Fruit fly (Drosophila melanogaster): Measurements from ENCODE around the gene Rbsn-5.

The Rbsn-5 gene

dm6 chr2L:8129996-8130641, 29.5 kb upstream of the Rbsn-5 start:
- no peak for TF ChIP-seq Hr96 (GFP tag; optimal IDR thresholded peaks at IDR 0.05)
- TF ChIP-seq Clk (GFP tag; optimal IDR thresholded peaks at IDR 0.05), result no peak
- no peak for TF ChIP-seq CG5204 (GFP tag; optimal IDR thresholded peaks at IDR 0.05)
- TF ChIP-seq bab1 (GFP tag; optimal IDR thresholded peaks at IDR 0.05), result no peak
- TF ChIP-seq Mnt (GFP tag; optimal IDR thresholded peaks at IDR 0.05), result no peak
- TF ChIP-seq CG33017 (tag; optimal IDR thresholded peaks at IDR 0.05), result no peak
- TF ChIP-seq cic (GFP tag; optimal IDR thresholded peaks at IDR 0.05), result no peak
- TF ChIP-seq CG12768 (GFP tag; optimal IDR thresholded peaks at IDR 0.05), result no peak
- TF ChIP-seq Crg-1 (GFP tag; optimal IDR thresholded peaks at IDR 0.05), result no peak
- no peak for TF ChIP-seq toe (GFP tag; optimal IDR thresholded peaks at IDR 0.05)
- TF ChIP-seq cnc (optimal IDR thresholded peaks at IDR 0.05), result no peak

dm6 chr2L:8130729-8131128, 28.9 kb upstream of the Rbsn-5 start:
- no peak for TF ChIP-seq CG7045 (GFP tag; optimal IDR thresholded peaks at IDR 0.05)
- TF ChIP-seq CG14711 (tag; optimal IDR thresholded peaks at IDR 0.05), result peak; percentile 4
- TF ChIP-seq Mnt (GFP tag; optimal IDR thresholded peaks at IDR 0.05), result no peak
- no peak for TF ChIP-seq Crg-1 (GFP tag; optimal IDR thresholded peaks at IDR 0.05)
- peak; percentile 66 for TF ChIP-seq CG33017 (tag; optimal IDR thresholded peaks at IDR 0.05)
- no peak for TF ChIP-seq ovo (GFP tag; optimal IDR thresholded peaks at IDR 0.05)
- no peak for TF ChIP-seq cnc (optimal IDR thresholded peaks at IDR 0.05)
- TF ChIP-seq Hr96 (GFP tag; optimal IDR thresholded peaks at IDR 0.05), result no peak
- peak; percentile 94 for TF ChIP-seq kay (GFP tag; ENCODE audit: borderline replicate concordance)
- TF ChIP-seq Clk (GFP tag; optimal IDR thresholded peaks at IDR 0.05), result no peak
- no peak for TF ChIP-seq CG5204 (GFP tag; optimal IDR thresholded peaks at IDR 0.05)
- TF ChIP-seq CG1620 (GFP tag; optimal IDR thresholded peaks at IDR 0.05), result no peak
- no peak for TF ChIP-seq cic (GFP tag; optimal IDR thresholded peaks at IDR 0.05)
- peak; percentile 40 for TF ChIP-seq CG11617 (GFP tag; optimal IDR thresholded peaks at IDR 0.05)
- no peak for TF ChIP-seq pad (GFP tag; optimal IDR thresholded peaks at IDR 0.05)
- peak; percentile 43 for TF ChIP-seq CG7101 (tag; optimal IDR thresholded peaks at IDR 0.05)
- TF ChIP-seq bab1 (GFP tag; optimal IDR thresholded peaks at IDR 0.05), result no peak
- no peak for TF ChIP-seq CG12768 (GFP tag; optimal IDR thresholded peaks at IDR 0.05)
- no peak for TF ChIP-seq tj (GFP tag; optimal IDR thresholded peaks at IDR 0.05)
- TF ChIP-seq toe (GFP tag; optimal IDR thresholded peaks at IDR 0.05), result no peak

dm6 chr2L:8133772-8134386, 25.8 kb upstream of the Rbsn-5 start:
- no peak for TF ChIP-seq CG7101 (tag; optimal IDR thresholded peaks at IDR 0.05)
- peak; percentile 74 for TF ChIP-seq kay (GFP tag; ENCODE audit: borderline replicate concordance)
- peak; percentile 38 for TF ChIP-seq bab1 (GFP tag; optimal IDR thresholded peaks at IDR 0.05)

dm6 chr2L:8142760-8143159, 16.9 kb upstream of the Rbsn-5 start:
- no peak for TF ChIP-seq tj (GFP tag; optimal IDR thresholded peaks at IDR 0.05)
- TF ChIP-seq CG11617 (GFP tag; optimal IDR thresholded peaks at IDR 0.05), result no peak
- TF ChIP-seq CG12768 (GFP tag; optimal IDR thresholded peaks at IDR 0.05), result no peak
- TF ChIP-seq CG14711 (tag; optimal IDR thresholded peaks at IDR 0.05), result no peak
- TF ChIP-seq CG7045 (GFP tag; optimal IDR thresholded peaks at IDR 0.05), result no peak

dm6 chr2L:8143947-8144346, 15.7 kb upstream of the Rbsn-5 start, which contains the start of gene CG42762:
Gene CG42762, minus strand, starts transcription at chr2L:8144047.
- no peak for TF ChIP-seq CG5204 (GFP tag; optimal IDR thresholded peaks at IDR 0.05)
- no peak for TF ChIP-seq toe (GFP tag; optimal IDR thresholded peaks at IDR 0.05)
- TF ChIP-seq CG7045 (GFP tag; optimal IDR thresholded peaks at IDR 0.05), result no peak
- no peak for TF ChIP-seq pad (GFP tag; optimal IDR thresholded peaks at IDR 0.05)
- TF ChIP-seq CG12768 (GFP tag; optimal IDR thresholded peaks at IDR 0.05), result no peak
- no peak for TF ChIP-seq CG11617 (GFP tag; optimal IDR thresholded peaks at IDR 0.05)
- no peak for TF ChIP-seq cic (GFP tag; optimal IDR thresholded peaks at IDR 0.05)
- TF ChIP-seq Hr96 (GFP tag; optimal IDR thresholded peaks at IDR 0.05), result no peak
- no peak for TF ChIP-seq CG7101 (tag; optimal IDR thresholded peaks at IDR 0.05)
- TF ChIP-seq Crg-1 (GFP tag; optimal IDR thresholded peaks at IDR 0.05), result no peak
- TF ChIP-seq kay (GFP tag; ENCODE audit: borderline replicate concordance), result no peak
- TF ChIP-seq Clk (GFP tag; optimal IDR thresholded peaks at IDR 0.05), result no peak
- TF ChIP-seq CG14711 (tag; optimal IDR thresholded peaks at IDR 0.05), result no peak
- no peak for TF ChIP-seq CG33017 (tag; optimal IDR thresholded peaks at IDR 0.05)
- TF ChIP-seq Mnt (GFP tag; optimal IDR thresholded peaks at IDR 0.05), result no peak
- TF ChIP-seq ovo (GFP tag; optimal IDR thresholded peaks at IDR 0.05), result no peak
- no peak for TF ChIP-seq CG1620 (GFP tag; optimal IDR thresholded peaks at IDR 0.05)
- no peak for TF ChIP-seq tj (GFP tag; optimal IDR thresholded peaks at IDR 0.05)

dm6 chr2L:8145067-8145808, 14.4 kb upstream of the Rbsn-5 start, which contains the start of the genes CG42763 and CG43394:
Gene CG42763, minus strand, starts transcription at chr2L:8145107.
Gene CG43394, plus strand, starts transcription at chr2L:8145758.
- TF ChIP-seq CG33017 (tag; optimal IDR thresholded peaks at IDR 0.05), result no peak
- TF ChIP-seq Clk (GFP tag; optimal IDR thresholded peaks at IDR 0.05), result no peak
- TF ChIP-seq tj (GFP tag; optimal IDR thresholded peaks at IDR 0.05), result no peak
- TF ChIP-seq kay (GFP tag; ENCODE audit: borderline replicate concordance), result peak; percentile 75
